Worm (Caenorhabditis elegans): Measurements from ENCODE around the gene vha-5.

ce11 chrIV:8286352-8286751, 17.4 kb upstream of the vha-5 start, which contains the start of gene K07H8.9:
- TF ChIP-seq W03F9.2 (tag; optimal IDR thresholded peaks at IDR 0.05) (no peak), him-1 (tag; optimal IDR thresholded peaks at IDR 0.05) (no peak)

Data from whole organism, L4/young adult.